Worm (Caenorhabditis elegans): ENCODE measurements around the gene spe-26.
A peak's percentile ranks its signal among the peaks of the same experiment; 100 is the strongest.

The spe-26 gene

DNA sequence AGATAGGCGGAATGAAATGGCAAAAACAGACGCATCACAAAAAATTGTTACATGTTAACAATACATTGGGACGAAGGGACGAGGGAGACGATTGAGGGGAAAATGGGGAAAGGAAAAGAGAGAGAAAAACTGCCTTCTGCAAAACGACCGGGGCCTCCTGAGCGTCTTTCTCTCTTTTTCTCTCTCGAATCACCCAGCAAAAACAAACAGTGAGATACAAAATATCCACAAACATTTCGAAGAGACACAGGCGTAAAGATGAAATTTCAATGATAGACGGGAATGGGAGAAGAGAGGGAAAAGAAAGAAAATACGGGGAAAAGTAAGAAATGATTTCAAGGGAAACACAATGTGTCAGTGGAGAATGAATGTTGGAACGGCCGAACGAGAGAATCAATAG lies 45.7 kb downstream of the spe-26 start (continued):
- TF ChIP-seq nhr-41 (GFP tag; IDR thresholded peaks at IDR 0.05) = no peak
- TF ChIP-seq mxl-2 (GFP tag; conservative IDR thresholded peaks at IDR 0.05) = no peak
- TF ChIP-seq ZK337.2 (GFP tag; IDR thresholded peaks at IDR 0.05) = no peak
- TF ChIP-seq nhr-111 (GFP tag; optimal IDR thresholded peaks at IDR 0.05) = no peak
- TF ChIP-seq lin-38 (GFP tag; IDR thresholded peaks at IDR 0.05) = no peak
- no peak for TF ChIP-seq ces-1 (GFP tag; optimal IDR thresholded peaks at IDR 0.05)
- TF ChIP-seq lsy-2 (tag; optimal IDR thresholded peaks at IDR 0.05) = peak in 1 of 2 experiments; percentile 57
- TF ChIP-seq F44E2.7 (GFP tag; IDR thresholded peaks at IDR 0.05) = no peak
- no peak for TF ChIP-seq F49E8.2 (tag; optimal IDR thresholded peaks at IDR 0.05; ENCODE audit: borderline replicate concordance)
- no peak for TF ChIP-seq nhr-237 (tag; optimal IDR thresholded peaks at IDR 0.05)
- peak; percentile 21 for TF ChIP-seq nhr-77 (tag; optimal IDR thresholded peaks at IDR 0.05)
- no peak for TF ChIP-seq lir-3 (tag; optimal IDR thresholded peaks at IDR 0.05)
- no peak for TF ChIP-seq F37D6.2 (tag; optimal IDR thresholded peaks at IDR 0.05)
- no peak for TF ChIP-seq ZK546.5 (tag; optimal IDR thresholded peaks at IDR 0.05)
- no peak for TF ChIP-seq tra-1 (GFP tag; IDR thresholded peaks at IDR 0.05)
- peak; percentile 34 for TF ChIP-seq ama-1 (optimal IDR thresholded peaks at IDR 0.05)
- TF ChIP-seq dmd-8 (GFP tag; IDR thresholded peaks at IDR 0.05) = no peak
- TF ChIP-seq dpl-1 (GFP tag; optimal IDR thresholded peaks at IDR 0.05) = no peak
- no peak for TF ChIP-seq lim-7 (GFP tag; IDR thresholded peaks at IDR 0.05)
- no peak for TF ChIP-seq dmd-9 (GFP tag; IDR thresholded peaks at IDR 0.05)
- TF ChIP-seq lin-15B (tag; optimal IDR thresholded peaks at IDR 0.05) = no peak
- peak; percentile 38 for TF ChIP-seq hmg-1.1 (GFP tag; IDR thresholded peaks at IDR 0.05)
- TF ChIP-seq fos-1 (tag; optimal IDR thresholded peaks at IDR 0.05) = no peak
- TF ChIP-seq sdz-12 (GFP tag; optimal IDR thresholded peaks at IDR 0.05) = no peak
- TF ChIP-seq Y5F2A.4 (GFP tag; optimal IDR thresholded peaks at IDR 0.05) = no peak
- TF ChIP-seq duxl-1 (tag; optimal IDR thresholded peaks at IDR 0.05; ENCODE audit: poor library complexity) = no peak
- TF ChIP-seq Y105C5A.15 (GFP tag; IDR thresholded peaks at IDR 0.05) = no peak
- no peak for TF ChIP-seq lin-39 (tag; optimal IDR thresholded peaks at IDR 0.05)
- no peak for TF ChIP-seq daf-19 (GFP tag; conservative IDR thresholded peaks at IDR 0.05)
- no peak for TF ChIP-seq nhr-48 (tag; optimal IDR thresholded peaks at IDR 0.05)
- TF ChIP-seq skn-1 (tag; optimal IDR thresholded peaks at IDR 0.05) = no peak
- TF ChIP-seq mdt-29 (GFP tag; IDR thresholded peaks at IDR 0.05) = no peak
- TF ChIP-seq lin-13 (GFP tag; optimal IDR thresholded peaks at IDR 0.05) = no peak
- TF ChIP-seq pqm-1 (tag; optimal IDR thresholded peaks at IDR 0.05) = no peak
- TF ChIP-seq arid-1 (GFP tag; conservative IDR thresholded peaks at IDR 0.05) = no peak
- TF ChIP-seq gei-8 (GFP tag; optimal IDR thresholded peaks at IDR 0.05) = no peak
- no peak for TF ChIP-seq pha-4 (GFP tag; IDR thresholded peaks at IDR 0.05)
- TF ChIP-seq pha-4 (tag; optimal IDR thresholded peaks at IDR 0.05) = no peak
- peak; percentile 44 for TF ChIP-seq rbr-2 (tag; optimal IDR thresholded peaks at IDR 0.05)
- TF ChIP-seq egl-27 (tag; optimal IDR thresholded peaks at IDR 0.05) = no peak
- no peak for TF ChIP-seq R02D3.7 (tag; optimal IDR thresholded peaks at IDR 0.05)
- no peak for TF ChIP-seq nhr-10 (tag; optimal IDR thresholded peaks at IDR 0.05)
- peak; percentile 26 for TF ChIP-seq nhr-11 (tag; optimal IDR thresholded peaks at IDR 0.05)
- peak in 1 of 2 experiments; percentile 26 for TF ChIP-seq daf-16 (GFP tag; optimal IDR thresholded peaks at IDR 0.05)
- peak; percentile 11 for TF ChIP-seq daf-16 (tag; optimal IDR thresholded peaks at IDR 0.05)
- TF ChIP-seq zfp-2 (tag; optimal IDR thresholded peaks at IDR 0.05) = no peak
- TF ChIP-seq ceh-32 (tag; optimal IDR thresholded peaks at IDR 0.05; ENCODE audit: poor library complexity) = no peak
- TF ChIP-seq php-3 (GFP tag; IDR thresholded peaks at IDR 0.05) = no peak
- TF ChIP-seq hif-1 (tag; optimal IDR thresholded peaks at IDR 0.05) = peak in 1 of 2 experiments; percentile 19
- TF ChIP-seq ceh-44 (GFP tag; IDR thresholded peaks at IDR 0.05) = no peak
- no peak for TF ChIP-seq daf-8 (GFP tag; IDR thresholded peaks at IDR 0.05)
- no peak for TF ChIP-seq spr-1 (tag; optimal IDR thresholded peaks at IDR 0.05)
- TF ChIP-seq cey-2 (tag; optimal IDR thresholded peaks at IDR 0.05; ENCODE audit: borderline replicate concordance, insufficient read depth) = no peak

All from whole organism, L4 larva.